Worm (Caenorhabditis elegans) whole organism, L4 larva: ENCODE results near the gene igdb-3.

ENCODE experiments used
- D1046.2 ChIP-seq: fragments of 200-800 bp; sonication (Bioruptor generic); IDR thresholded peaks from 2 replicates; pipeline ENCODE4 v1.3.6; 2022; ENCODE audit warnings: missing genetic modification characterization, missing compliant biosample characterization
- F37D6.2 ChIP-seq: sonication (generic microtip); optimal IDR thresholded peaks from 2 replicates; lab custom pipeline; 2016; ENCODE audit warnings: mild to moderate bottlenecking, missing genetic modification characterization, missing compliant biosample characterization
- F49E8.2 ChIP-seq: sonication (generic microtip); optimal IDR thresholded peaks from 2 replicates; lab custom pipeline; 2016; ENCODE audit warnings: missing compliant biosample characterization, mild to moderate bottlenecking, missing genetic modification characterization, borderline replicate concordance
- R02D3.7 ChIP-seq: fragments of 150-350 bp; sonication (generic microtip); optimal IDR thresholded peaks from 3 replicates; lab custom pipeline; 2014; ENCODE audit warnings: missing biosample characterization, missing genetic modification characterization
- T26A8.4 ChIP-seq: fragments of 200-800 bp; sonication (Bioruptor generic); IDR thresholded peaks from 2 replicates; pipeline ENCODE4 v1.3.6; 2022; ENCODE audit warnings: missing genetic modification characterization, missing compliant biosample characterization
- ZK546.5 ChIP-seq, 2 experiments: sonication (generic microtip); optimal IDR thresholded peaks; 2 replicates each; lab custom pipeline; 2017; ENCODE audit warnings: missing biosample characterization in 2 of 2, missing genetic modification characterization in 2 of 2
- ceh-20 ChIP-seq: fragments of 200-800 bp; sonication (Bioruptor generic); IDR thresholded peaks from 2 replicates; pipeline ENCODE4 v1.3.6; 2022; ENCODE audit warnings: missing genetic modification reagents, missing genetic modification characterization, missing compliant biosample characterization
- ceh-28 ChIP-seq: fragments of 150-350 bp; optimal IDR thresholded peaks from 2 replicates; lab custom pipeline; 2014; ENCODE audit warnings: missing biosample characterization, missing genetic modification reagents, missing genetic modification characterization
- ceh-62 ChIP-seq: sonication (generic microtip); optimal IDR thresholded peaks from 2 replicates; lab custom pipeline; 2017; ENCODE audit warnings: missing biosample characterization, missing genetic modification characterization
- daf-16 ChIP-seq, 3 experiments: sonication (generic microtip); optimal IDR thresholded peaks; 2 replicates each; lab custom pipeline; 2016 to 2017; ENCODE audit warnings: missing genetic modification characterization in 3 of 3, missing genetic modification reagents in 3 of 3, mild to moderate bottlenecking in 2 of 3, missing compliant biosample characterization in 2 of 3, missing biosample characterization in 1 of 3, moderate library complexity in 1 of 3
- daf-19 ChIP-seq: fragments of 200-800 bp; sonication (Bioruptor generic); conservative IDR thresholded peaks from 2 replicates; pipeline ENCODE4 v1.3.6; 2022; ENCODE audit warnings: missing genetic modification characterization, missing compliant biosample characterization
- daf-8 ChIP-seq: fragments of 200-800 bp; sonication (Bioruptor generic); IDR thresholded peaks from 2 replicates; pipeline ENCODE4 v1.3.6; 2022; ENCODE audit warnings: missing genetic modification characterization, missing compliant biosample characterization
- dmd-6 ChIP-seq: fragments of 200-800 bp; sonication (Bioruptor generic); IDR thresholded peaks from 2 replicates; pipeline ENCODE4 v1.3.6; 2022; ENCODE audit warnings: missing genetic modification reagents, missing genetic modification characterization, missing compliant biosample characterization
- dve-1 ChIP-seq: sonication (generic microtip); optimal IDR thresholded peaks from 2 replicates; lab custom pipeline; 2017; ENCODE audit warnings: antibody characterized with exemption, mild to moderate bottlenecking, missing genetic modification characterization, missing compliant biosample characterization; ENCODE audit not compliant: insufficient read depth
- fkh-10 ChIP-seq: fragments of 150-350 bp; optimal IDR thresholded peaks from 2 replicates; lab custom pipeline; 2014; ENCODE audit warnings: missing biosample characterization, missing genetic modification reagents, missing genetic modification characterization
- hlh-11 ChIP-seq: fragments of 200-800 bp; sonication (Bioruptor generic); optimal IDR thresholded peaks from 2 replicates; lab custom pipeline; 2018; ENCODE audit warnings: mild to moderate bottlenecking, missing genetic modification characterization, missing compliant biosample characterization
- hlh-30 ChIP-seq: sonication (generic microtip); optimal IDR thresholded peaks from 2 replicates; lab custom pipeline; 2017; ENCODE audit warnings: antibody characterized with exemption, mild to moderate bottlenecking, missing genetic modification characterization, missing compliant biosample characterization; ENCODE audit not compliant: insufficient read depth
- lim-7 ChIP-seq: fragments of 200-800 bp; sonication (Bioruptor generic); IDR thresholded peaks from 2 replicates; pipeline ENCODE4 v1.3.6; 2022; ENCODE audit warnings: missing genetic modification characterization, missing compliant biosample characterization
- lin-1 ChIP-seq: fragments of 200-800 bp; sonication (Bioruptor generic); IDR thresholded peaks from 2 replicates; pipeline ENCODE4 v1.3.6; 2022; ENCODE audit warnings: missing genetic modification reagents, missing genetic modification characterization, missing compliant biosample characterization
- lin-29 ChIP-seq: fragments of 200-800 bp; sonication (Bioruptor generic); IDR thresholded peaks from 2 replicates; pipeline ENCODE4 v1.3.6; 2022; ENCODE audit warnings: missing genetic modification reagents, missing genetic modification characterization, missing compliant biosample characterization
- lsy-2 ChIP-seq, 2 experiments: fragments of 150-350 bp in 1 of 2; sonication (generic microtip) in 1 of 2; optimal IDR thresholded peaks; 2 replicates each; lab custom pipeline; 2014 to 2017; ENCODE audit warnings: missing biosample characterization in 2 of 2, missing genetic modification characterization in 2 of 2
- mes-2 ChIP-seq: sonication (generic microtip); optimal IDR thresholded peaks from 2 replicates; lab custom pipeline; 2016; ENCODE audit warnings: missing genotype, mild to moderate bottlenecking, missing genetic modification characterization, missing compliant biosample characterization; ENCODE audit not compliant: poor library complexity, severe bottlenecking
- mxl-3 ChIP-seq: fragments of 200-800 bp; sonication (Bioruptor generic); optimal IDR thresholded peaks from 2 replicates; lab custom pipeline; 2018; ENCODE audit warnings: mild to moderate bottlenecking, missing genetic modification characterization, missing compliant biosample characterization
- nhr-11 ChIP-seq: fragments of 150-350 bp; optimal IDR thresholded peaks from 2 replicates; lab custom pipeline; 2014; ENCODE audit warnings: missing biosample characterization, missing genetic modification characterization
- nhr-111 ChIP-seq: fragments of 200-800 bp; sonication (Bioruptor generic); optimal IDR thresholded peaks from 2 replicates; lab custom pipeline; 2018; ENCODE audit warnings: mild to moderate bottlenecking, missing genetic modification characterization, missing compliant biosample characterization
- nhr-25 ChIP-seq: sonication (generic microtip); optimal IDR thresholded peaks from 2 replicates; lab custom pipeline; 2017; ENCODE audit warnings: missing genetic modification characterization, mild to moderate bottlenecking, missing compliant biosample characterization, antibody characterized with exemption, moderate library complexity, borderline replicate concordance; ENCODE audit not compliant: insufficient read depth
- nhr-28 ChIP-seq: fragments of 150-350 bp; optimal IDR thresholded peaks from 2 replicates; lab custom pipeline; 2014; ENCODE audit warnings: missing biosample characterization, missing genetic modification characterization
- nhr-41 ChIP-seq: fragments of 200-800 bp; sonication (Bioruptor generic); IDR thresholded peaks from 2 replicates; pipeline ENCODE4 v1.3.6; 2022; ENCODE audit warnings: missing genetic modification reagents, missing genetic modification characterization, missing compliant biosample characterization
- nhr-6 ChIP-seq: fragments of 150-350 bp; optimal IDR thresholded peaks from 2 replicates; lab custom pipeline; 2014; ENCODE audit warnings: missing biosample characterization, missing genetic modification characterization
- pha-4 ChIP-seq, 2 experiments: fragments of 150-350 bp in 1 of 2; fragments of 200-800 bp in 1 of 2; sonication (Bioruptor generic) in 1 of 2; IDR thresholded peaks in 1 of 2; optimal IDR thresholded peaks in 1 of 2; 2 replicates each; pipeline versions ENCODE4 v1.3.6 to Lab custom; 2014 to 2022; ENCODE audit warnings: missing genetic modification characterization in 2 of 2, missing genetic modification reagents in 2 of 2, missing biosample characterization in 1 of 2, missing compliant biosample characterization in 1 of 2
- pqm-1 ChIP-seq: sonication (generic microtip); optimal IDR thresholded peaks from 2 replicates; lab custom pipeline; 2017; ENCODE audit warnings: missing biosample characterization, missing genetic modification characterization
- skn-1 ChIP-seq: fragments of 150-350 bp; optimal IDR thresholded peaks from 2 replicates; lab custom pipeline; 2014; ENCODE audit warnings: missing biosample characterization, missing genetic modification characterization
- spr-1 ChIP-seq: sonication (generic microtip); optimal IDR thresholded peaks from 2 replicates; lab custom pipeline; 2016; ENCODE audit warnings: mild to moderate bottlenecking, missing genetic modification characterization, missing compliant biosample characterization
- spr-3 ChIP-seq: fragments of 200-800 bp; sonication (Bioruptor generic); optimal IDR thresholded peaks from 2 replicates; lab custom pipeline; 2018; ENCODE audit warnings: mild to moderate bottlenecking, missing genetic modification characterization, missing compliant biosample characterization
- tag-97 ChIP-seq: fragments of 200-800 bp; sonication (Bioruptor generic); IDR thresholded peaks from 2 replicates; pipeline ENCODE4 v1.3.6; 2022; ENCODE audit warnings: missing genetic modification characterization, missing compliant biosample characterization
- tra-1 ChIP-seq: fragments of 200-800 bp; sonication (Bioruptor generic); IDR thresholded peaks from 2 replicates; pipeline ENCODE4 v1.3.6; 2022; ENCODE audit warnings: missing genetic modification reagents, missing genetic modification characterization, missing compliant biosample characterization
- unc-130 ChIP-seq: sonication (generic microtip); optimal IDR thresholded peaks from 2 replicates; lab custom pipeline; 2016; ENCODE audit warnings: missing genetic modification reagents, missing genetic modification characterization, missing compliant biosample characterization
- unc-39 ChIP-seq: sonication (generic microtip); optimal IDR thresholded peaks from 2 replicates; lab custom pipeline; 2017; ENCODE audit warnings: missing biosample characterization, missing genetic modification characterization
- zag-1 ChIP-seq: fragments of 150-350 bp; optimal IDR thresholded peaks from 2 replicates; lab custom pipeline; 2014; ENCODE audit warnings: missing biosample characterization, missing genetic modification characterization
- zfp-2 ChIP-seq: sonication (generic microtip); optimal IDR thresholded peaks from 2 replicates; lab custom pipeline; 2016; ENCODE audit warnings: mild to moderate bottlenecking, missing genetic modification characterization, missing compliant biosample characterization
- zfp-3 ChIP-seq: fragments of 200-800 bp; sonication (Bioruptor generic); conservative IDR thresholded peaks from 2 replicates; pipeline ENCODE4 v1.3.6; 2022; ENCODE audit warnings: missing genetic modification reagents, missing genetic modification characterization, missing compliant biosample characterization
- zip-2 ChIP-seq: fragments of 150-350 bp; optimal IDR thresholded peaks from 2 replicates; lab custom pipeline; 2014; ENCODE audit warnings: missing biosample characterization, missing genetic modification characterization
- ztf-7 ChIP-seq: fragments of 150-350 bp; optimal IDR thresholded peaks from 2 replicates; lab custom pipeline; 2014; ENCODE audit warnings: missing biosample characterization, missing genetic modification characterization

The igdb-3 gene

DNA sequence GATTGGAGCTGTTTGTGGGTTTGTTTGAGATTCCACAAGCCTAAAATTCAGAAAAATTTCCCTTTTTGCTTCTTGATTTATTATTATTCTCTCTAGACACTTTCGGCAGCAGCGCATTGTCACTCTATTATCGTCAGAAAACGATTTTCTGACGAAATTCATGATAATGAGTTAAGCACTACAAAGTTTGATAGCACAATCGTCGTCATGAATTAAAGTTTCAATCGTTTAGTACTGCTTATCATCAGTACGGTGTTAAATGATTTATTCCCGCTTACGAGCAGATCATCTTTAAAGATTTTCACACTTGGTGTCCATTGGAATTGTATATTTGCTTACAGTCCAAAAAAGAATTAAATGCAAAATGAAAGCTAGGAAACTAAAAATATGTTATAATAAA lies 44.3 kb downstream of the igdb-3 start:
- no peak for TF ChIP-seq ceh-20 (GFP tag; lab: Robert Waterston, UW)
- no peak for TF ChIP-seq nhr-25 (tag; lab: Kevin White, UChicago)
- no peak for TF ChIP-seq zip-2 (tag; lab: Kevin White, UChicago)
- TF ChIP-seq unc-39 (tag; lab: Kevin White, UChicago) = no peak
- TF ChIP-seq lim-7 (GFP tag; lab: Robert Waterston, UW) = no peak
- TF ChIP-seq daf-19 = no peak
- TF ChIP-seq nhr-41 (GFP tag; lab: Robert Waterston, UW) = no peak
- TF ChIP-seq tag-97 = no peak
- no peak for TF ChIP-seq D1046.2 (GFP tag; lab: Robert Waterston, UW)
- TF ChIP-seq lsy-2 (tag; optimal IDR thresholded peaks at IDR 0.05; lab: Kevin White, UChicago) = no peak
- TF ChIP-seq spr-1 (tag; lab: Kevin White, UChicago) = no peak
- no peak for TF ChIP-seq tra-1 (GFP tag; lab: Robert Waterston, UW)
- TF ChIP-seq T26A8.4 (GFP tag; lab: Robert Waterston, UW) = no peak
- no peak for TF ChIP-seq zfp-2 (tag; lab: Kevin White, UChicago)
- TF ChIP-seq ZK546.5 (tag; optimal IDR thresholded peaks at IDR 0.05; lab: Kevin White, UChicago) = no peak
- TF ChIP-seq nhr-111 = no peak
- peak; percentile 73 for TF ChIP-seq nhr-28 (tag; lab: Kevin White, UChicago)
- no peak for TF ChIP-seq R02D3.7
- TF ChIP-seq ceh-28 (tag; lab: Kevin White, UChicago) = no peak
- TF ChIP-seq F49E8.2 (tag; lab: Kevin White, UChicago) = no peak
- no peak for TF ChIP-seq daf-16 (GFP tag; optimal IDR thresholded peaks at IDR 0.05; lab: Kevin White, UChicago)
- TF ChIP-seq daf-16 (tag; optimal IDR thresholded peaks at IDR 0.05; lab: Kevin White, UChicago) = peak; percentile 39
- no peak for TF ChIP-seq ztf-7
- TF ChIP-seq hlh-30 (tag; lab: Kevin White, UChicago) = no peak
- TF ChIP-seq hlh-11 (tag; lab: Kevin White, UChicago) = peak; percentile 23
- TF ChIP-seq fkh-10 (GFP tag; lab: Kevin White, UChicago) = no peak
- no peak for TF ChIP-seq nhr-6 (tag; lab: Kevin White, UChicago)
- no peak for TF ChIP-seq lin-29 (GFP tag; lab: Robert Waterston, UW)
- TF ChIP-seq dmd-6 = peak; percentile 44; the same call in 1 of the 2 replicates
- no peak for TF ChIP-seq mes-2
- peak; percentile 79 for TF ChIP-seq pqm-1 (tag; lab: Kevin White, UChicago)
- no peak for TF ChIP-seq F37D6.2 (tag; lab: Kevin White, UChicago)
- no peak for TF ChIP-seq nhr-11 (tag; lab: Kevin White, UChicago)
- TF ChIP-seq spr-3 (GFP tag; lab: Kevin White, UChicago) = no peak
- TF ChIP-seq unc-130 (GFP tag; lab: Kevin White, UChicago) = no peak
- no peak for TF ChIP-seq zfp-3 (GFP tag; lab: Robert Waterston, UW)
- no peak for TF ChIP-seq ceh-62 (tag; lab: Kevin White, UChicago)
- TF ChIP-seq skn-1 (tag; lab: Kevin White, UChicago) = no peak
- TF ChIP-seq mxl-3 = no peak
- no peak for TF ChIP-seq lin-1 (GFP tag; lab: Robert Waterston, UW)
- TF ChIP-seq pha-4 (GFP tag; IDR thresholded peaks at IDR 0.05; lab: Robert Waterston, UW) = no peak
- TF ChIP-seq pha-4 (tag; optimal IDR thresholded peaks at IDR 0.05; lab: Kevin White, UChicago) = no peak
- TF ChIP-seq zag-1 (tag; lab: Kevin White, UChicago) = no peak
- TF ChIP-seq dve-1 (tag; lab: Kevin White, UChicago) = peak; percentile 22
- TF ChIP-seq daf-8 = no peak
